Fruit fly (Drosophila melanogaster) whole organism, embryonic: ENCODE data around the gene CG42263.

Source experiments
- Bgb ChIP-seq: fragments of 200-800 bp; sonication (Bioruptor generic); IDR thresholded peaks from 2 replicates; pipeline ENCODE4 v1.3.6; 2022; ENCODE audit warnings: missing biosample characterization, missing genetic modification characterization; ENCODE audit not compliant: partially characterized antibody
- Bteb2 ChIP-seq: fragments of 200-800 bp; sonication (Bioruptor generic); optimal IDR thresholded peaks from 2 replicates; lab custom pipeline; 2016; ENCODE audit warnings: missing biosample characterization, missing genetic modification characterization
- CG10321 ChIP-seq: fragments of 200-800 bp; sonication (Bioruptor generic); IDR thresholded peaks from 2 replicates; pipeline ENCODE4 v1.3.6; 2022; ENCODE audit warnings: missing biosample characterization, missing genetic modification characterization
- CG10543 ChIP-seq: fragments of 200-800 bp; sonication (Bioruptor generic); optimal IDR thresholded peaks from 3 replicates; lab custom pipeline; 2017; ENCODE audit warnings: missing biosample characterization, mild to moderate bottlenecking, missing genetic modification characterization, moderate library complexity
- CG13123 ChIP-seq: fragments of 200-800 bp; sonication (Bioruptor generic); optimal IDR thresholded peaks from 2 replicates; lab custom pipeline; 2016; ENCODE audit warnings: missing biosample characterization, missing genetic modification characterization
- CG13775 ChIP-seq: fragments of 200-800 bp; sonication (Bioruptor generic); optimal IDR thresholded peaks from 3 replicates; lab custom pipeline; 2017; ENCODE audit warnings: missing biosample characterization, mild to moderate bottlenecking, missing genetic modification characterization
- CG1529 ChIP-seq: fragments of 200-800 bp; sonication (Bioruptor generic); optimal IDR thresholded peaks from 3 replicates; lab custom pipeline; 2018; ENCODE audit warnings: missing biosample characterization, missing genetic modification characterization
- CG17186 ChIP-seq: fragments of 200-800 bp; sonication (Bioruptor generic); optimal IDR thresholded peaks from 3 replicates; lab custom pipeline; 2017; ENCODE audit warnings: missing biosample characterization, missing genetic modification reagents, missing genetic modification characterization
- CG18011 ChIP-seq: fragments of 200-800 bp; sonication (Bioruptor generic); optimal IDR thresholded peaks from 2 replicates; lab custom pipeline; 2017; ENCODE audit warnings: missing biosample characterization, missing genetic modification characterization, mild to moderate bottlenecking, moderate library complexity, missing genotype
- CG2889 ChIP-seq: fragments of 200-800 bp; sonication (Bioruptor generic); IDR thresholded peaks from 3 replicates; pipeline ENCODE4 v1.3.6; 2022; ENCODE audit warnings: missing biosample characterization, missing genetic modification characterization
- CG31224 ChIP-seq: fragments of 200-800 bp; sonication (Bioruptor generic); IDR thresholded peaks from 2 replicates; pipeline ENCODE4 v1.3.6; 2022; ENCODE audit warnings: missing biosample characterization, missing genetic modification characterization
- CG3847 ChIP-seq: fragments of 200-800 bp; sonication (Bioruptor generic); IDR thresholded peaks from 2 replicates; pipeline ENCODE4 v1.3.6; 2022; ENCODE audit warnings: missing biosample characterization, missing genetic modification characterization
- CG3995 ChIP-seq: fragments of 200-800 bp; sonication (Bioruptor generic); optimal IDR thresholded peaks from 3 replicates; lab custom pipeline; 2016; ENCODE audit warnings: missing biosample characterization, missing genetic modification characterization
- CG4282 ChIP-seq: fragments of 200-800 bp; sonication (Bioruptor generic); optimal IDR thresholded peaks from 2 replicates; lab custom pipeline; 2016; ENCODE audit warnings: missing biosample characterization, missing genetic modification characterization
- CkIIα-i1 ChIP-seq: fragments of 200-800 bp; sonication (Bioruptor generic); IDR thresholded peaks from 2 replicates; pipeline ENCODE4 v1.3.6; 2022; ENCODE audit warnings: missing biosample characterization, missing genetic modification characterization
- D ChIP-seq, 2 experiments: fragments of 200-800 bp in 1 of 2; fragments of >200 bp in 1 of 2; sonication (Bioruptor generic) in 1 of 2; optimal IDR thresholded peaks; 2 replicates in 1 of 2; 3 replicates in 1 of 2; lab custom pipeline; 2017; ENCODE audit warnings: mild to moderate bottlenecking in 1 of 2, missing biosample characterization in 1 of 2, missing genetic modification characterization in 1 of 2, missing genetic modification reagents in 1 of 2
- D19A ChIP-seq: fragments of 200-800 bp; optimal IDR thresholded peaks from 3 replicates; lab custom pipeline; 2019; ENCODE audit warnings: missing biosample characterization, mild to moderate bottlenecking, missing genetic modification characterization, moderate library complexity
- Eip74EF ChIP-seq, 2 experiments: fragments of 200-800 bp in 1 of 2; fragments of >200 bp in 1 of 2; sonication (Bioruptor generic) in 1 of 2; optimal IDR thresholded peaks; 2 replicates each; lab custom pipeline; 2017 to 2019; ENCODE audit warnings: missing biosample characterization in 2 of 2, missing genetic modification characterization in 2 of 2, mild to moderate bottlenecking in 1 of 2, moderate library complexity in 1 of 2
- Ets65A ChIP-seq: fragments of 200-800 bp; sonication (Bioruptor generic); peaks from one replicate; lab custom pipeline; 2016; ENCODE audit warnings: missing biosample characterization, missing genetic modification characterization
- Fer3 ChIP-seq: fragments of 200-800 bp; sonication (Bioruptor generic); optimal IDR thresholded peaks from 2 replicates; lab custom pipeline; 2018; ENCODE audit warnings: missing biosample characterization, mild to moderate bottlenecking, missing genetic modification characterization, moderate library complexity
- Hr51 ChIP-seq, 2 experiments: fragments of 200-800 bp; sonication (Bioruptor generic); optimal IDR thresholded peaks; 2 replicates in 1 of 2; 3 replicates in 1 of 2; lab custom pipeline; 2016 to 2018; ENCODE audit warnings: missing biosample characterization in 2 of 2, missing genetic modification characterization in 2 of 2, mild to moderate bottlenecking in 1 of 2, moderate library complexity in 1 of 2
- Med ChIP-seq: fragments of 200-800 bp; sonication (Bioruptor generic); peaks from one replicate; lab custom pipeline; 2016; ENCODE audit warnings: missing biosample characterization, missing genetic modification characterization, mild to moderate bottlenecking, inconsistent platforms, moderate library complexity
- Sox102F ChIP-seq: fragments of 200-800 bp; sonication (Bioruptor generic); optimal IDR thresholded peaks from 2 replicates; lab custom pipeline; 2018; ENCODE audit warnings: missing biosample characterization, mild to moderate bottlenecking, missing genetic modification characterization, moderate library complexity
- Xbp1 ChIP-seq: fragments of 200-800 bp; sonication (Bioruptor generic); optimal IDR thresholded peaks from 3 replicates; lab custom pipeline; 2016; ENCODE audit warnings: missing biosample characterization, mild to moderate bottlenecking, missing genetic modification characterization
- al ChIP-seq: fragments of 200-800 bp; sonication (Bioruptor generic); IDR thresholded peaks from 2 replicates; pipeline ENCODE4 v1.3.6; 2022; ENCODE audit warnings: missing biosample characterization, missing genetic modification characterization
- bowl ChIP-seq: fragments of 200-800 bp; sonication (Bioruptor generic); IDR thresholded peaks from 2 replicates; pipeline ENCODE4 v1.3.6; 2022; ENCODE audit warnings: missing biosample characterization, missing genetic modification characterization
- cato ChIP-seq: fragments of 200-800 bp; sonication (Bioruptor generic); optimal IDR thresholded peaks from 2 replicates; lab custom pipeline; 2016; ENCODE audit warnings: missing biosample characterization, missing genetic modification characterization, borderline replicate concordance
- caup ChIP-seq: fragments of 200-800 bp; sonication (Bioruptor generic); optimal IDR thresholded peaks from 3 replicates; lab custom pipeline; 2017; ENCODE audit warnings: missing biosample characterization, mild to moderate bottlenecking, missing genetic modification characterization, moderate library complexity; ENCODE audit not compliant: severe bottlenecking
- chm ChIP-seq: fragments of 200-800 bp; sonication (Bioruptor generic); IDR thresholded peaks from 2 replicates; pipeline ENCODE4 v1.3.6; 2022; ENCODE audit warnings: missing biosample characterization, missing genetic modification characterization
- fd3F ChIP-seq: fragments of 200-800 bp; sonication (Bioruptor generic); optimal IDR thresholded peaks from 2 replicates; lab custom pipeline; 2018; ENCODE audit warnings: missing biosample characterization, mild to moderate bottlenecking, missing genetic modification characterization, moderate library complexity
- gcm2 ChIP-seq: fragments of 200-800 bp; sonication (Bioruptor generic); optimal IDR thresholded peaks from 2 replicates; lab custom pipeline; 2016; ENCODE audit warnings: missing biosample characterization, missing genetic modification characterization
- gfzf ChIP-seq: fragments of 200-800 bp; sonication (Bioruptor generic); optimal IDR thresholded peaks from 2 replicates; lab custom pipeline; 2016; ENCODE audit warnings: missing biosample characterization, mild to moderate bottlenecking, missing genetic modification characterization, moderate library complexity
- grau ChIP-seq: fragments of 200-800 bp; optimal IDR thresholded peaks from 3 replicates; lab custom pipeline; 2019; ENCODE audit warnings: missing biosample characterization, mild to moderate bottlenecking, missing genetic modification characterization, moderate library complexity
- ind ChIP-seq: fragments of 200-800 bp; sonication (Bioruptor generic); optimal IDR thresholded peaks from 3 replicates; lab custom pipeline; 2016; ENCODE audit warnings: missing biosample characterization, missing genetic modification characterization
- kay ChIP-seq: fragments of 200-800 bp; sonication (Bioruptor generic); optimal IDR thresholded peaks from 2 replicates; lab custom pipeline; 2016; ENCODE audit warnings: missing biosample characterization, missing genetic modification characterization
- ken ChIP-seq: fragments of 200-800 bp; sonication (Bioruptor generic); IDR thresholded peaks from 3 replicates; pipeline ENCODE4 v1.3.6; 2022; ENCODE audit warnings: missing biosample characterization, missing genetic modification characterization
- knrl ChIP-seq: fragments of 200-800 bp; sonication (Bioruptor generic); IDR thresholded peaks from 3 replicates; pipeline ENCODE4 v1.3.6; 2022; ENCODE audit warnings: missing biosample characterization, missing genetic modification characterization; ENCODE audit not compliant: partially characterized antibody
- lov ChIP-seq, 2 experiments: fragments of 200-800 bp in 1 of 2; fragments of >200 bp in 1 of 2; sonication (Bioruptor generic) in 1 of 2; IDR thresholded peaks in 1 of 2; optimal IDR thresholded peaks in 1 of 2; 2 replicates in 1 of 2; 3 replicates in 1 of 2; pipeline versions ENCODE4 v1.3.6 to Lab custom; 2017 to 2022; ENCODE audit warnings: missing biosample characterization in 1 of 2, missing genetic modification characterization in 1 of 2
- nmo ChIP-seq: fragments of 200-800 bp; sonication (Bioruptor generic); optimal IDR thresholded peaks from 2 replicates; lab custom pipeline; 2018; ENCODE audit warnings: missing biosample characterization, mild to moderate bottlenecking, missing genetic modification characterization, moderate library complexity
- phol ChIP-seq: fragments of 200-800 bp; sonication (Bioruptor generic); optimal IDR thresholded peaks from 3 replicates; lab custom pipeline; 2018; ENCODE audit warnings: missing biosample characterization, mild to moderate bottlenecking, missing genetic modification characterization, moderate library complexity
- scrt ChIP-seq: fragments of 200-800 bp; sonication (Bioruptor generic); optimal IDR thresholded peaks from 2 replicates; lab custom pipeline; 2018; ENCODE audit warnings: missing biosample characterization, mild to moderate bottlenecking, missing genetic modification characterization, moderate library complexity
- sob ChIP-seq: fragments of 200-800 bp; sonication (Bioruptor generic); IDR thresholded peaks from 2 replicates; pipeline ENCODE4 v1.3.6; 2022; ENCODE audit warnings: missing biosample characterization, missing genetic modification characterization
- stwl ChIP-seq: fragments of 200-800 bp; sonication (Bioruptor generic); optimal IDR thresholded peaks from 3 replicates; lab custom pipeline; 2018; ENCODE audit warnings: missing biosample characterization, mild to moderate bottlenecking, missing genetic modification characterization, moderate library complexity
- tll ChIP-seq, 2 experiments: fragments of 200-800 bp in 1 of 2; fragments of >200 bp in 1 of 2; sonication (Bioruptor generic) in 1 of 2; optimal IDR thresholded peaks; 2 replicates each; lab custom pipeline; 2017 to 2019; ENCODE audit warnings: missing biosample characterization in 2 of 2, missing genetic modification characterization in 2 of 2, mild to moderate bottlenecking in 1 of 2, moderate library complexity in 1 of 2
- twi ChIP-seq: fragments of 200-800 bp; optimal IDR thresholded peaks from 2 replicates; lab custom pipeline; 2019; ENCODE audit warnings: missing biosample characterization, mild to moderate bottlenecking, missing genetic modification characterization, moderate library complexity
- usp ChIP-seq: fragments of >200 bp; optimal IDR thresholded peaks from 2 replicates; lab custom pipeline; 2017; ENCODE audit warnings: missing biosample characterization, missing genetic modification characterization
- zfh1 ChIP-seq: fragments of 200-800 bp; sonication (Bioruptor generic); IDR thresholded peaks from 3 replicates; pipeline ENCODE4 v1.3.6; 2022; ENCODE audit warnings: missing biosample characterization, missing genetic modification characterization

Gene CG42263

dm6 chr3L:19909234-19910053, 46.2 kb downstream of the CG42263 start:
- TF ChIP-seq CG1529 (GFP tag; lab: Kevin White, UChicago) (no peak), Ets65A (GFP tag; lab: Kevin White, UChicago) (peak; percentile 80), Sox102F (no peak), CG4282 (GFP tag; lab: Kevin White, UChicago) (no peak), D (optimal IDR thresholded peaks at IDR 0.05; lab: Kevin White, UChicago) (no peak), D (GFP tag; optimal IDR thresholded peaks at IDR 0.05; lab: Kevin White, UChicago) (no peak), CG3847 (peak; percentile 41), phol (peak; percentile 89), grau (tag; lab: Kevin White, UChicago) (peak; percentile 34), zfh1 (GFP tag; lab: Robert Waterston, UW) (0 out of 3 replicates have a peak, but pooled peaks have one; percentile 16), usp (no peak), nmo (GFP tag; lab: Kevin White, UChicago) (peak; percentile 40), Bgb (peak; percentile 42; the same call in 1 of the 2 replicates), Bteb2 (GFP tag; lab: Kevin White, UChicago) (peak; percentile 27), caup (peak; percentile 24), Xbp1 (GFP tag; lab: Kevin White, UChicago) (peak; percentile 24), knrl (GFP tag; lab: Robert Waterston, UW) (peak; percentile 15; the same call in 1 of the 3 replicates), Eip74EF (GFP tag; optimal IDR thresholded peaks at IDR 0.05; lab: Kevin White, UChicago) (peak in 1 of 2 experiments; percentile 23), CG31224 (no peak), bowl (GFP tag; lab: Robert Waterston, UW) (no peak), CG3995 (GFP tag; lab: Kevin White, UChicago) (peak; percentile 40), al (GFP tag; lab: Robert Waterston, UW) (no peak), CG2889 (GFP tag; lab: Robert Waterston, UW) (no peak), D19A (peak; percentile 9), stwl (tag; lab: Kevin White, UChicago) (peak; percentile 71), Med (GFP tag; lab: Kevin White, UChicago) (peak; percentile 89), scrt (GFP tag; lab: Kevin White, UChicago) (no peak), lov (optimal IDR thresholded peaks at IDR 0.05; lab: Kevin White, UChicago) (no peak), lov (GFP tag; IDR thresholded peaks at IDR 0.05; lab: Robert Waterston, UW) (no peak), cato (GFP tag; lab: Kevin White, UChicago) (no peak), CG18011 (GFP tag; lab: Kevin White, UChicago) (no peak), chm (peak; percentile 60; the same call in 1 of the 2 replicates), sob (GFP tag; lab: Robert Waterston, UW) (no peak), CG17186 (GFP tag; lab: Kevin White, UChicago) (peak; percentile 11), CG13775 (GFP tag; lab: Kevin White, UChicago) (no peak), Hr51 (GFP tag; optimal IDR thresholded peaks at IDR 0.05; lab: Kevin White, UChicago) (peak in 1 of 2 experiments; percentile 25), tll (GFP tag; optimal IDR thresholded peaks at IDR 0.05; lab: Kevin White, UChicago) (no peak), ken (GFP tag; lab: Robert Waterston, UW) (no peak), CG13123 (GFP tag; lab: Kevin White, UChicago) (no peak), Fer3 (no peak), kay (GFP tag; lab: Kevin White, UChicago) (no peak), fd3F (GFP tag; lab: Kevin White, UChicago) (no peak), gcm2 (no peak), ind (no peak), gfzf (GFP tag; lab: Kevin White, UChicago) (peak; percentile 92), CG10321 (GFP tag; lab: Robert Waterston, UW) (peak; percentile 89), CG10543 (no peak), twi (tag; lab: Kevin White, UChicago) (peak; percentile 8), CkIIα-i1 (GFP tag; lab: Robert Waterston, UW) (no peak)
